Worm (Caenorhabditis elegans) whole organism, L2 larva: ENCODE measurements around the gene Y47D3B.12.
A peak's percentile ranks its signal among the peaks of the same experiment; 100 is the strongest.

Experiments used
- C34F6.9 ChIP-seq: fragments of 150-350 bp; optimal IDR thresholded peaks from 2 replicates; lab custom pipeline; 2014; ENCODE audit warnings: missing biosample characterization, missing genetic modification characterization
- F13H6.1 ChIP-seq: sonication (generic microtip); optimal IDR thresholded peaks from 2 replicates; lab custom pipeline; 2016; ENCODE audit warnings: missing genetic modification characterization, missing compliant biosample characterization
- R02D3.7 ChIP-seq: fragments of 150-350 bp; optimal IDR thresholded peaks from 2 replicates; lab custom pipeline; 2014; ENCODE audit warnings: missing biosample characterization, missing genetic modification characterization
- Y55F3AM.14 ChIP-seq: fragments of 200-800 bp; sonication (Bioruptor generic); optimal IDR thresholded peaks from 2 replicates; lab custom pipeline; 2018; ENCODE audit warnings: mild to moderate bottlenecking, missing genetic modification characterization, missing compliant biosample characterization
- ZK546.5 ChIP-seq: sonication (generic microtip); optimal IDR thresholded peaks from 2 replicates; lab custom pipeline; 2017; ENCODE audit warnings: missing biosample characterization, missing genetic modification characterization
- alr-1 ChIP-seq: fragments of 150-350 bp; optimal IDR thresholded peaks from 2 replicates; lab custom pipeline; 2014; ENCODE audit warnings: missing biosample characterization, missing genetic modification characterization
- ama-1 ChIP-seq: fragments of 150-350 bp; optimal IDR thresholded peaks from 2 replicates; lab custom pipeline; 2018; ENCODE audit warnings: inconsistent platforms
- ceh-82 ChIP-seq: fragments of 150-350 bp; optimal IDR thresholded peaks from 2 replicates; lab custom pipeline; 2014; ENCODE audit warnings: missing biosample characterization, missing genetic modification characterization
- crh-2 ChIP-seq: sonication (generic microtip); optimal IDR thresholded peaks from 2 replicates; lab custom pipeline; 2017; ENCODE audit warnings: missing biosample characterization, missing genetic modification characterization
- egl-27 ChIP-seq: sonication (generic microtip); optimal IDR thresholded peaks from 3 replicates; lab custom pipeline; 2017; ENCODE audit warnings: missing biosample characterization, missing genetic modification reagents, missing genetic modification characterization
- elt-1 ChIP-seq: fragments of 150-350 bp; optimal IDR thresholded peaks from 2 replicates; lab custom pipeline; 2014; ENCODE audit warnings: missing biosample characterization, missing genetic modification characterization
- fos-1 ChIP-seq: fragments of 150-350 bp; optimal IDR thresholded peaks from 2 replicates; lab custom pipeline; 2014; ENCODE audit warnings: missing biosample characterization, missing genetic modification characterization
- gmeb-1 ChIP-seq: fragments of 150-350 bp; optimal IDR thresholded peaks from 2 replicates; lab custom pipeline; 2014; ENCODE audit warnings: missing biosample characterization, missing genetic modification characterization
- lin-11 ChIP-seq: fragments of 150-350 bp; sonication (generic microtip); optimal IDR thresholded peaks from 2 replicates; lab custom pipeline; 2014; ENCODE audit warnings: missing biosample characterization, missing genetic modification characterization, inconsistent platforms, mixed read lengths
- lin-13 ChIP-seq: fragments of 150-350 bp; optimal IDR thresholded peaks from 2 replicates; lab custom pipeline; 2014; ENCODE audit warnings: missing biosample characterization, missing genetic modification reagents, missing genetic modification characterization
- lin-39 ChIP-seq: fragments of 150-350 bp; optimal IDR thresholded peaks from 2 replicates; lab custom pipeline; 2014; ENCODE audit warnings: missing biosample characterization, missing genetic modification reagents, missing genetic modification characterization
- lsy-2 ChIP-seq, 2 experiments: fragments of 150-350 bp in 1 of 2; sonication (generic microtip) in 1 of 2; optimal IDR thresholded peaks; 2 replicates each; lab custom pipeline; 2014 to 2017; ENCODE audit warnings: missing biosample characterization in 2 of 2, missing genetic modification characterization in 2 of 2
- nhr-10 ChIP-seq: sonication (generic microtip); optimal IDR thresholded peaks from 2 replicates; lab custom pipeline; 2017; ENCODE audit warnings: missing biosample characterization, missing genetic modification characterization
- nhr-12 ChIP-seq: fragments of 150-350 bp; optimal IDR thresholded peaks from 2 replicates; lab custom pipeline; 2014; ENCODE audit warnings: missing biosample characterization, missing genetic modification characterization
- nhr-129 ChIP-seq: fragments of 150-350 bp; optimal IDR thresholded peaks from 2 replicates; lab custom pipeline; 2014; ENCODE audit warnings: missing biosample characterization, missing genetic modification characterization
- nhr-21 ChIP-seq: fragments of 150-350 bp; optimal IDR thresholded peaks from 2 replicates; lab custom pipeline; 2014; ENCODE audit warnings: missing biosample characterization, missing genetic modification characterization
- nhr-23 ChIP-seq: fragments of 150-350 bp; optimal IDR thresholded peaks from 2 replicates; lab custom pipeline; 2014; ENCODE audit warnings: missing biosample characterization, missing genetic modification reagents, missing genetic modification characterization
- nhr-237 ChIP-seq: fragments of 150-350 bp; optimal IDR thresholded peaks from 2 replicates; lab custom pipeline; 2014; ENCODE audit warnings: missing biosample characterization, missing genetic modification characterization
- nhr-25 ChIP-seq: fragments of 150-350 bp; sonication (generic microtip); optimal IDR thresholded peaks from 3 replicates; lab custom pipeline; 2014; ENCODE audit warnings: missing biosample characterization, missing genetic modification characterization
- sem-4 ChIP-seq: fragments of 150-350 bp; optimal IDR thresholded peaks from 2 replicates; lab custom pipeline; 2014; ENCODE audit warnings: missing biosample characterization, missing genetic modification reagents, missing genetic modification characterization
- sma-3 ChIP-seq: sonication (generic microtip); optimal IDR thresholded peaks from 2 replicates; lab custom pipeline; 2016; ENCODE audit warnings: missing genetic modification reagents, missing genetic modification characterization, missing compliant biosample characterization
- sma-9 ChIP-seq, 2 experiments: fragments of 150-350 bp in 1 of 2; sonication (generic microtip) in 1 of 2; optimal IDR thresholded peaks; 2 replicates each; lab custom pipeline; 2014 to 2016; ENCODE audit warnings: missing genetic modification characterization in 2 of 2, mild to moderate bottlenecking in 1 of 2, missing biosample characterization in 1 of 2, missing compliant biosample characterization in 1 of 2, missing genetic modification reagents in 1 of 2, moderate library complexity in 1 of 2
- snpc-4 ChIP-seq: fragments of 150-350 bp; optimal IDR thresholded peaks from 2 replicates; lab custom pipeline; 2014; ENCODE audit warnings: missing biosample characterization, missing genetic modification characterization
- unc-39 ChIP-seq: fragments of 150-350 bp; optimal IDR thresholded peaks from 2 replicates; lab custom pipeline; 2014; ENCODE audit warnings: missing biosample characterization, missing genetic modification characterization
- unc-55 ChIP-seq: fragments of 150-350 bp; sonication (generic microtip); optimal IDR thresholded peaks from 3 replicates; lab custom pipeline; 2014; ENCODE audit warnings: missing biosample characterization, missing genetic modification reagents, missing genetic modification characterization
- unc-62 ChIP-seq: fragments of 150-350 bp; optimal IDR thresholded peaks from 2 replicates; lab custom pipeline; 2014; ENCODE audit warnings: missing biosample characterization, missing genetic modification reagents, missing genetic modification characterization
- ztf-1 ChIP-seq: fragments of 200-800 bp; sonication (Bioruptor generic); conservative IDR thresholded peaks from 2 replicates; pipeline ENCODE4 v1.3.6; 2022; ENCODE audit warnings: missing genetic modification characterization, missing compliant biosample characterization
- ztf-11 ChIP-seq: sonication (generic microtip); optimal IDR thresholded peaks from 2 replicates; lab custom pipeline; 2017; ENCODE audit warnings: missing biosample characterization, missing genetic modification characterization

The Y47D3B.12 gene

DNA sequence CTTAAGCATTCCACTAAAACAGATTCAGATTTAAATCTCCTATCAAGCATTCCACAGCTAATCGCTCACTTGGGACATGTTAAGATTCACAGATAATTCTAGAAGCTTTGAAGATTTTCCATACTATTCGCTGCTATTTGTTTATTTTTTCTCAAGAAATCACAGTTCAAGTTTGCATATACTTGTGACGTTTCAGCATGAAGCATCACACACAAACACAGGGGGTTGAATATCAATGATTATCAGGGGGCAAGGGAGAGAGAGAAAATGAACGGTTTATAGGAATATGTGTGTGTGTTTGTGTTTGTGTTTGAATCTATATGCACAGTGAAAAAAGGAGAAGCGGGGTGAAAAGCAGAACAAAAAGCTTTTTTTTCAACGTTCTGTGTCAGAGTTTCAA is at the start of gene Y47D3B.12:
Gene Y47D3B.12 (plus strand): TSS at position 301 of the 400 bp plus-strand sequence.
- no peak for TF ChIP-seq nhr-21
- TF ChIP-seq unc-39 (tag; lab: Kevin White, UChicago) = no peak
- no peak for TF ChIP-seq Y55F3AM.14 (GFP tag; lab: Kevin White, UChicago)
- TF ChIP-seq egl-27 (tag; lab: Kevin White, UChicago) = no peak
- no peak for TF ChIP-seq fos-1 (tag; lab: Kevin White, UChicago)
- no peak for TF ChIP-seq nhr-25
- TF ChIP-seq sma-3 (GFP tag; lab: Kevin White, UChicago) = no peak
- TF ChIP-seq F13H6.1 (tag; lab: Kevin White, UChicago) = no peak
- no peak for TF ChIP-seq nhr-10 (tag; lab: Kevin White, UChicago)
- no peak for TF ChIP-seq unc-55 (GFP tag; lab: Kevin White, UChicago)
- no peak for TF ChIP-seq alr-1
- TF ChIP-seq R02D3.7 (tag; lab: Kevin White, UChicago) = no peak
- no peak for TF ChIP-seq crh-2 (tag; lab: Kevin White, UChicago)
- no peak for TF ChIP-seq nhr-237 (tag; lab: Kevin White, UChicago)
- TF ChIP-seq ztf-1 (GFP tag; lab: Robert Waterston, UW) = no peak
- TF ChIP-seq, all 48 proteins: peak for 0

DNA sequence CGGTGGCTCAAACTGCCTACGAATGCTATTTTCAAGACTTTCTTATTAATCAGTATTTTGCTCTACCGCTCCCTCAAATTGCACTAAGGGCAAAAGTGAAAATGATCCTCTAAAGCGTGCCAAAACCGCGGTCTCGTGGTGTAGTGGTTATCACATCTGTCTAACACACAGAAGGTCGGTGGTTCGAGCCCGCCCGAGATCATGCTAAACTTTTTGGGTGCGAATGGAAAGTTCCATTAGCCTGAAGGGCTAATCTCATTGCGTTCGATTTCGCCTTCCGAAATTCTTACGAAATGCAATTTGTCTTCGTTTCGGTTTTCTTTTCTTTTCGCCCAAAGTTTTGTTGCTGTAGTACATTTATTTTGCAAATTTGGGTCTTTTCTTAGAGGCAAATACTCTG is 49.3 kb upstream of the Y47D3B.12 start:
- TF ChIP-seq fos-1 (tag; lab: Kevin White, UChicago) (peak; percentile 25), ceh-82 (no peak), crh-2 (tag; lab: Kevin White, UChicago) (peak; percentile 28), sem-4 (peak; percentile 33), sma-9 (GFP tag; optimal IDR thresholded peaks at IDR 0.05; lab: Kevin White, UChicago) (peak; percentile 7), sma-9 (tag; optimal IDR thresholded peaks at IDR 0.05; lab: Kevin White, UChicago) (no peak), lsy-2 (tag; optimal IDR thresholded peaks at IDR 0.05; lab: Kevin White, UChicago) (peak in 1 of 2 experiments; percentile 22), C34F6.9 (tag; lab: Kevin White, UChicago) (peak; percentile 42), ZK546.5 (tag; lab: Kevin White, UChicago) (no peak), nhr-129 (tag; lab: Kevin White, UChicago) (peak; percentile 63)

DNA sequence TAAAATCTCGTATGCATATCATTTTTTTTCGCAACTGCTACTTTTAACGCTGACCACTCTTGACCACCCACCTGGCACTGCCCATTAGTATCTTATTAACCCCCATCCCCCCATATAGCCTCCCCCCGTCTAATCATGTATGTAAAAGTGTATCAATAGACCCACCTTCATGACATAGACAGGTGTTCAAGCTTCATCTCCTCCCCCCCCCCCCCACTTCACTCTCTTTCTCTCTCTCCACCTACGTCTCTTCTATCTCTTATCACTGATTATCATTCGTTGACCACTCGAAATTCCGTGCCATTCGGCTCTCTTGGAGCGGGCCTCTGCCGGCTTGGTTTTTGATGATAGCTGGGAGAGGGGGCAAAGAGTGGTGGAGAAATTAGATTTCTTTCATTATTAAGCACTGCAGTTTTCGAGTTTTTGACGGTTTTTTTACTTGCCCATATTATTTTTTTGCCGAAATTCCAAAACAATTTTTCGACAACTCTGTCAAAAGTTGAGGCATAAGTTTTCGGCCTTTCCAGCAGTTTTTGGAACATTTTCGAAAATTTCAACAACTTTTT is 47.0 kb upstream of the Y47D3B.12 start:
- TF ChIP-seq C34F6.9 (tag; lab: Kevin White, UChicago) = no peak

DNA sequence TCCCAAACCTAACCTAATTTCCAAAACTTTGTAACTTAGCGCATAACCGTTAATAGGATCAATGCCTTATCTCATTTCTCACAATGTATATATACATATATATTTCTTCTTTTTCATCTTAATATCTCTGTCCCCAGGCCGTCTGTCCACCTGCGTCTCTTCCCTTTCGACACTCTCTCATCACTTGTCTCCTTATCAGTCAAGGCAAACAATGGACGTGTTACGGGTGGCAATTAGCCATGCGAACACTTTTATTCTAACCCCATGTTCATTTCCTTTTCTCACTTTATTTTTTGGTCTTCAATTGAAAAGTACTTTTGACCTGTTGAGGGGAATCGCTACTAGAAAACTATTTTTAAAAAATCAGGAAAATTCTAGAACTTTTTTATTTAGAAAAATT is 45.4 kb upstream of the Y47D3B.12 start:
- no peak for TF ChIP-seq lin-39 (tag; lab: Kevin White, UChicago)
- TF ChIP-seq sma-9 (GFP tag; optimal IDR thresholded peaks at IDR 0.05; lab: Kevin White, UChicago) = peak; percentile 13
- TF ChIP-seq sma-9 (tag; optimal IDR thresholded peaks at IDR 0.05; lab: Kevin White, UChicago) = no peak
- TF ChIP-seq F13H6.1 (tag; lab: Kevin White, UChicago) = peak; percentile 3
- no peak for TF ChIP-seq nhr-10 (tag; lab: Kevin White, UChicago)
- no peak for TF ChIP-seq ztf-11 (tag; lab: Kevin White, UChicago)
- peak; percentile 30 for TF ChIP-seq gmeb-1 (tag; lab: Kevin White, UChicago)
- TF ChIP-seq fos-1 (tag; lab: Kevin White, UChicago) = peak; percentile 24
- no peak for TF ChIP-seq ama-1 (lab: Kevin White, UChicago)
- peak; percentile 30 for TF ChIP-seq crh-2 (tag; lab: Kevin White, UChicago)

DNA sequence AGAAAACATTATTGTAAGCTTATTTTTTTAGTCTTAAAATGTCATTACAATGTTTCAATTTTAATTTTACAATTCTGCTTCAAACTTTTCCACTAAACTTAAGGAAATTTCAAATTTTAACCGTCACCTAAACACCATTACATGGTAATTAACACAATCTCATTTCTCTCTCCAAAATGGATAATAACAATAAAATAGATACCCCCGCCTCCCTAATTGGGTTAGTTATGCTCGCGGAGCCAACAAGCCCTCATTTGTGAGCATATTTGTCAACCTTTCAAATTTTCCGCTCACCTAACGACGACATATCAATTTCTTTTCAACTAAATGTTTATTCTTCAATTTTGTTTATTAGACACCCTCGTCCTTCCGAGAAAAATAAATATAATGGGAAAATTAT is 44.5 kb upstream of the Y47D3B.12 start:
- TF ChIP-seq nhr-21 (no peak), sma-9 (GFP tag; optimal IDR thresholded peaks at IDR 0.05; lab: Kevin White, UChicago) (no peak), sma-9 (tag; optimal IDR thresholded peaks at IDR 0.05; lab: Kevin White, UChicago) (no peak), ztf-11 (tag; lab: Kevin White, UChicago) (no peak), alr-1 (no peak), nhr-10 (tag; lab: Kevin White, UChicago) (no peak), nhr-12 (tag; lab: Kevin White, UChicago) (no peak), sma-3 (GFP tag; lab: Kevin White, UChicago) (no peak)

DNA sequence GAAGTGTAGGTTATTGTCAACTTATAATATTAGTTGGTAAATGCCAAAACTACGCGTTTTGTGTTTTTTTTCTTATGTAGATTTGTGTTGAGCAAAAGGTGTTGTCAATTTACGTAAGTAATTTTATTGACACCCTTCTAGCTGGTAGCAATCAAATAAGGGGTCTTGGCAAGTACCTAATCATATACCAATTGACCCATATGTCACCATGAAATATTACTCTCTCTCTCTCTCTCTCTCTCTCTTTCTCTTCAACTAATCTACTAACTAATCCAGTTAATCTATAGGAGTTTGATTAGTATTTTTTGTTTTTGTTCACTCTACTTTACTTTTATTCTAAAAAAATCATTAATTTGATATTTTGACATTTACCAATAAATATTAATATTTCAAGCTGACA is 43.4 kb upstream of the Y47D3B.12 start:
- no peak for TF ChIP-seq Y55F3AM.14 (GFP tag; lab: Kevin White, UChicago)
- no peak for TF ChIP-seq lsy-2 (tag; optimal IDR thresholded peaks at IDR 0.05; lab: Kevin White, UChicago)
- no peak for TF ChIP-seq lin-13 (GFP tag; lab: Kevin White, UChicago)
- no peak for TF ChIP-seq ceh-82
- no peak for TF ChIP-seq elt-1 (tag; lab: Kevin White, UChicago)
- TF ChIP-seq gmeb-1 (tag; lab: Kevin White, UChicago) = no peak
- no peak for TF ChIP-seq nhr-237 (tag; lab: Kevin White, UChicago)
- no peak for TF ChIP-seq R02D3.7 (tag; lab: Kevin White, UChicago)
- TF ChIP-seq nhr-23 (tag; lab: Kevin White, UChicago) = no peak
- no peak for TF ChIP-seq nhr-25
- no peak for TF ChIP-seq unc-62
- TF ChIP-seq lin-11 (tag; lab: Kevin White, UChicago) = no peak
- no peak for TF ChIP-seq sma-9 (GFP tag; optimal IDR thresholded peaks at IDR 0.05; lab: Kevin White, UChicago)
- TF ChIP-seq sma-9 (tag; optimal IDR thresholded peaks at IDR 0.05; lab: Kevin White, UChicago) = no peak
- TF ChIP-seq sma-3 (GFP tag; lab: Kevin White, UChicago) = no peak
- TF ChIP-seq snpc-4 (tag; lab: Kevin White, UChicago) = no peak
